Worm (Caenorhabditis elegans): ENCODE results near the gene F31D5.1.

- TF ChIP-seq med-1 (GFP tag; optimal IDR thresholded peaks at IDR 0.05; ENCODE audit: insufficient read depth) (no peak), T22C8.4 (GFP tag; IDR thresholded peaks at IDR 0.05) (no peak), tab-1 (GFP tag; IDR thresholded peaks at IDR 0.05) (no peak), flt-1 (GFP tag; IDR thresholded peaks at IDR 0.05) (no peak), cog-1 (tag; optimal IDR thresholded peaks at IDR 0.05) (no peak)
Measured at ce11 chrII:4179897-4180296, 39.3 kb upstream of the F31D5.1 start, which contains the start of gene R03H10.1.

All from whole organism, midembryonic.